Fruit fly (Drosophila melanogaster): ENCODE measurements around the gene Edem1.
A peak's percentile ranks its signal among the peaks of the same experiment; 100 is the strongest.

Edem1 gene

DNA sequence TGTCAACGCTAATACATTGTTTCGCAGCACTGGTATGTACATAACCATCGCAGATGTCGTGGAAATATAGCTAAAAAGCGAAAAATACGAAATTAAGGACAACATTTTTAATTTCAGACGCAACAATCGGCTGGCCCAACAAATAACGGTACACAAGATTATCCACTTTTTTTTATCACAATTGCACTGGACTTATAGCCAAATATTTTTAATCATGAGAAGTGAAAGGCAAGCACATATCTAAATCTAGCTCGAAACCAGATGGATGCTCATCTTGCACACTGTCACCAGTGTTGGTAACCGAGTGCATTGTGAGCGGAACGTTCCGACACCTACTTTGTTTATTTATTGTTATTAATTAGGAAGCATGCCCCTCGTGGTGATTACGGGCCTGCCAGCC, 31.4 kb upstream of the Edem1 start, which contains the start of the genes CG3857 and CG3587 (continued):
- peak; percentile 50 for TF ChIP-seq gsb-n (tag; optimal IDR thresholded peaks at IDR 0.05)
- TF ChIP-seq otp (GFP tag; IDR thresholded peaks at IDR 0.05) = no peak
- TF ChIP-seq Xrp1 (GFP tag; IDR thresholded peaks at IDR 0.05) = peak; percentile 77
- TF ChIP-seq pan (optimal IDR thresholded peaks at IDR 0.05) = no peak
- peak in 1 of 2 experiments; percentile 62 for TF ChIP-seq pan (GFP tag; optimal IDR thresholded peaks at IDR 0.05 in 1 of 2, IDR thresholded peaks at IDR 0.05 in 1 of 2)
- TF ChIP-seq CG5180 (GFP tag; optimal IDR thresholded peaks at IDR 0.05) = peak; percentile 19
- no peak for TF ChIP-seq Mrtf (GFP tag; IDR thresholded peaks at IDR 0.05)
- peak; percentile 58 for TF ChIP-seq CG10654 (GFP tag; optimal IDR thresholded peaks at IDR 0.05)
- peak; percentile 63 for TF ChIP-seq HHEX (GFP tag; optimal IDR thresholded peaks at IDR 0.05)
- TF ChIP-seq CG18619 (GFP tag; optimal IDR thresholded peaks at IDR 0.05) = peak; percentile 63
- TF ChIP-seq CG16779 (GFP tag; IDR thresholded peaks at IDR 0.05) = no peak
- TF ChIP-seq CG32767 (GFP tag; IDR thresholded peaks at IDR 0.05) = 0 out of 2 replicates have a peak, but pooled peaks have one; percentile 37
- TF ChIP-seq MBD-R2 (GFP tag; IDR thresholded peaks at IDR 0.05) = peak; percentile 79
- peak; percentile 14 for TF ChIP-seq CG2875 (GFP tag; optimal IDR thresholded peaks at IDR 0.05)
- peak; percentile 44 for TF ChIP-seq Nf-YB (GFP tag; optimal IDR thresholded peaks at IDR 0.05)
- TF ChIP-seq sc (optimal IDR thresholded peaks at IDR 0.05) = no peak
- TF ChIP-seq sc (GFP tag; optimal IDR thresholded peaks at IDR 0.05) = peak; percentile 29
- peak; percentile 68 for TF ChIP-seq CG3995 (GFP tag; optimal IDR thresholded peaks at IDR 0.05)
- TF ChIP-seq CG7786 (GFP tag; optimal IDR thresholded peaks at IDR 0.05) = peak; percentile 86
- TF ChIP-seq CG6175 (GFP tag; IDR thresholded peaks at IDR 0.05) = no peak
- peak; percentile 66 for TF ChIP-seq Usf (GFP tag; optimal IDR thresholded peaks at IDR 0.05)
- TF ChIP-seq CG3726 (GFP tag; IDR thresholded peaks at IDR 0.05) = peak; percentile 52; the same call in 1 of the 3 replicates
- peak; percentile 57 for TF ChIP-seq slou (GFP tag; optimal IDR thresholded peaks at IDR 0.05)
- TF ChIP-seq C15 (GFP tag; IDR thresholded peaks at IDR 0.05) = no peak
- peak; percentile 33 for TF ChIP-seq p53 (GFP tag; optimal IDR thresholded peaks at IDR 0.05)
- TF ChIP-seq Oli (tag; optimal IDR thresholded peaks at IDR 0.05) = peak; percentile 64
- TF ChIP-seq H2.0 (GFP tag; IDR thresholded peaks at IDR 0.05) = peak; percentile 56; the same call in 1 of the 2 replicates
- TF ChIP-seq CG8281 (tag; optimal IDR thresholded peaks at IDR 0.05) = peak; percentile 11
- TF ChIP-seq ttk (GFP tag; IDR thresholded peaks at IDR 0.05) = peak; percentile 57
- TF ChIP-seq chif (GFP tag; optimal IDR thresholded peaks at IDR 0.05) = peak; percentile 76 to 78
- TF ChIP-seq CG14667 (GFP tag; IDR thresholded peaks at IDR 0.05) = no peak
- TF ChIP-seq gfzf (GFP tag; optimal IDR thresholded peaks at IDR 0.05) = peak; percentile 21
- TF ChIP-seq gem (tag; optimal IDR thresholded peaks at IDR 0.05) = peak; percentile 79
- no peak for TF ChIP-seq emc (GFP tag; optimal IDR thresholded peaks at IDR 0.05)
- no peak for TF ChIP-seq crol (GFP tag; IDR thresholded peaks at IDR 0.05)
- TF ChIP-seq Six4 (GFP tag; optimal IDR thresholded peaks at IDR 0.05) = peak; percentile 59
- TF ChIP-seq ro (GFP tag; IDR thresholded peaks at IDR 0.05) = no peak
- TF ChIP-seq Hr78 (GFP tag; optimal IDR thresholded peaks at IDR 0.05) = peak in 1 of 2 experiments; percentile 17
- no peak for TF ChIP-seq HLHmδ (GFP tag; optimal IDR thresholded peaks at IDR 0.05)
- peak; percentile 42 for TF ChIP-seq lbe (GFP tag; optimal IDR thresholded peaks at IDR 0.05)
- TF ChIP-seq sr (GFP tag; IDR thresholded peaks at IDR 0.05) = 0 out of 3 replicates have a peak, but pooled peaks have one; percentile 4
- TF ChIP-seq CG11085 (GFP tag; IDR thresholded peaks at IDR 0.05) = peak; percentile 64
- TF ChIP-seq stwl (tag; optimal IDR thresholded peaks at IDR 0.05) = peak; percentile 93
- TF ChIP-seq CG6654 (GFP tag; optimal IDR thresholded peaks at IDR 0.05) = no peak
- TF ChIP-seq gsb (GFP tag; IDR thresholded peaks at IDR 0.05) = no peak
- peak; percentile 50 for TF ChIP-seq E2f2 (GFP tag; IDR thresholded peaks at IDR 0.05)
- TF ChIP-seq CG6683 (GFP tag; optimal IDR thresholded peaks at IDR 0.05) = no peak
- TF ChIP-seq Eip74EF (GFP tag; optimal IDR thresholded peaks at IDR 0.05) = no peak
- TF ChIP-seq CG13424 (tag; optimal IDR thresholded peaks at IDR 0.05) = peak; percentile 55
- peak; percentile 87 for TF ChIP-seq CG12769 (tag; optimal IDR thresholded peaks at IDR 0.05)
- TF ChIP-seq CG12219 (GFP tag; optimal IDR thresholded peaks at IDR 0.05) = no peak
